Worm (Caenorhabditis elegans): ENCODE results near the gene W10G6.6.
"Not testable (repeated sequence)": the region's sequence is repeated elsewhere in the genome, so short reads cannot be mapped to it uniquely, and the experiment has no call there.

- not testable (repeated sequence) for TF ChIP-seq let-526 (GFP tag; IDR thresholded peaks at IDR 0.05); attf-5 (GFP tag; optimal IDR thresholded peaks at IDR 0.05); Y53F4B.3 (GFP tag; IDR thresholded peaks at IDR 0.05); ceh-27 (GFP tag; optimal IDR thresholded peaks at IDR 0.05); lin-35 (GFP tag; optimal IDR thresholded peaks at IDR 0.05); atf-7 (tag; optimal IDR thresholded peaks at IDR 0.05); Y56A3A.18 (GFP tag; IDR thresholded peaks at IDR 0.05); snpc-4 (GFP tag; optimal IDR thresholded peaks at IDR 0.05); snpc-4 (tag; optimal IDR thresholded peaks at IDR 0.05)
Observed at ce11 chrX:16219710-16220109, 30.9 kb downstream of the W10G6.6 start, which contains the start of gene F23A7.3.
